Worm (Caenorhabditis elegans): ENCODE results near the gene F48B9.3.

Gene F48B9.3

DNA sequence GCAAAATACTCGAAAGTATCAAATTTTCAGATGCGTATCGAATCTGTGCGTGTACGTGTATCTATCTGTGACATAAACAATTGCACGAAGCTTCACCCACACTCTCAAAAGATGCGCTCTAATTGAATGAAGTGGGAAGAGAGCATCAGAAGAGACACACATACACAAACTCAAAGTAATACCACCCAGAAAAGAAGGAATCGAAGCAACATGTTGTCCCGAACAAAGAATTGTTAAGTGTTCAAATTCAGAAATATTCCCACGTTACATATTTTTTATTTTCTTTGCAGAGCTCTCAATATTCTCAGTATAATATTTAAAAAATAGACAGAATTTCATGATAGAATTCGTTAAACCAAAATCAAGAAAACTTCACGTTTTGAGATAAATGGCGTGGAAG, 27.9 kb upstream of the F48B9.3 start:
- no peak for TF ChIP-seq F13C5.2 (tag; optimal IDR thresholded peaks at IDR 0.05)
- TF ChIP-seq ama-1 (optimal IDR thresholded peaks at IDR 0.05) = no peak
- no peak for TF ChIP-seq flt-1 (GFP tag; IDR thresholded peaks at IDR 0.05)
- TF ChIP-seq ets-7 (tag; optimal IDR thresholded peaks at IDR 0.05) = no peak
- no peak for TF ChIP-seq aly-1 (tag; optimal IDR thresholded peaks at IDR 0.05)
- no peak for TF ChIP-seq pes-1 (GFP tag; IDR thresholded peaks at IDR 0.05)
- no peak for TF ChIP-seq tra-4 (tag; optimal IDR thresholded peaks at IDR 0.05)
- no peak for TF ChIP-seq ceh-13 (GFP tag; optimal IDR thresholded peaks at IDR 0.05)
- TF ChIP-seq scrt-1 (GFP tag; IDR thresholded peaks at IDR 0.05) = no peak
- no peak for TF ChIP-seq B0310.2 (tag; optimal IDR thresholded peaks at IDR 0.05)
- TF ChIP-seq ceh-36 (tag; optimal IDR thresholded peaks at IDR 0.05) = no peak
- no peak for TF ChIP-seq hmbx-1 (tag; optimal IDR thresholded peaks at IDR 0.05)
- no peak for TF ChIP-seq tbx-11 (GFP tag; IDR thresholded peaks at IDR 0.05)
- no peak for TF ChIP-seq tbx-37 (GFP tag; conservative IDR thresholded peaks at IDR 0.05)
- no peak for TF ChIP-seq hmg-4 (GFP tag; optimal IDR thresholded peaks at IDR 0.05)
- no peak for TF ChIP-seq hnd-1 (tag; optimal IDR thresholded peaks at IDR 0.05)
- TF ChIP-seq sea-1 (GFP tag; conservative IDR thresholded peaks at IDR 0.05) = no peak

DNA sequence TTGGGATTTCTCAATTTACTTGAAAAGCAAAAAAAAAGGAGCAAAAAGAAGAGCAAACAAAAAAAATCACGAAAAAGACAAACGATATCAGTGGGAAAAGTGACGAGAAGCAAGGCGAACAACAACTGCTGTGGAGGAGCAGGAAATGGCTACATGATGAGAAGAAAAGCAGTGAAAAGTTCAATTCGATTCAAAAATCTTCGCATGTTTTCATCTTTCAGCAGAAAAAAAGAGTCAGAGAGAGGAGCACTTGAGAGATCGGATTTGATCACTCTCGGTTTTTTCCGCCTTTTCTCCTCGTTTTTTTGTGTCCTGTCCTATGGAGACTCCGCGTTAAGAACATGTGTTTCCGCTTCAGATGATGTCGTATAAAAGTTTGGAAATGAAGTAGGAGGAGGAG, 25.9 kb upstream of the F48B9.3 start:
- TF ChIP-seq pes-1 (GFP tag; IDR thresholded peaks at IDR 0.05) = no peak
- no peak for TF ChIP-seq hmg-4 (GFP tag; optimal IDR thresholded peaks at IDR 0.05)
- no peak for TF ChIP-seq tbx-37 (GFP tag; conservative IDR thresholded peaks at IDR 0.05)
- no peak for TF ChIP-seq B0310.2 (tag; optimal IDR thresholded peaks at IDR 0.05)
- no peak for TF ChIP-seq tbx-11 (GFP tag; IDR thresholded peaks at IDR 0.05)
- no peak for TF ChIP-seq flt-1 (GFP tag; IDR thresholded peaks at IDR 0.05)
- TF ChIP-seq hmbx-1 (tag; optimal IDR thresholded peaks at IDR 0.05) = no peak
- no peak for TF ChIP-seq tra-4 (tag; optimal IDR thresholded peaks at IDR 0.05)
- no peak for TF ChIP-seq hnd-1 (tag; optimal IDR thresholded peaks at IDR 0.05)
- no peak for TF ChIP-seq ama-1 (optimal IDR thresholded peaks at IDR 0.05)
- no peak for TF ChIP-seq ceh-36 (tag; optimal IDR thresholded peaks at IDR 0.05)
- TF ChIP-seq ceh-13 (GFP tag; optimal IDR thresholded peaks at IDR 0.05) = no peak
- TF ChIP-seq F13C5.2 (tag; optimal IDR thresholded peaks at IDR 0.05) = no peak
- no peak for TF ChIP-seq aly-1 (tag; optimal IDR thresholded peaks at IDR 0.05)
- TF ChIP-seq ets-7 (tag; optimal IDR thresholded peaks at IDR 0.05) = no peak
- TF ChIP-seq scrt-1 (GFP tag; IDR thresholded peaks at IDR 0.05) = no peak
- no peak for TF ChIP-seq sea-1 (GFP tag; conservative IDR thresholded peaks at IDR 0.05)

DNA sequence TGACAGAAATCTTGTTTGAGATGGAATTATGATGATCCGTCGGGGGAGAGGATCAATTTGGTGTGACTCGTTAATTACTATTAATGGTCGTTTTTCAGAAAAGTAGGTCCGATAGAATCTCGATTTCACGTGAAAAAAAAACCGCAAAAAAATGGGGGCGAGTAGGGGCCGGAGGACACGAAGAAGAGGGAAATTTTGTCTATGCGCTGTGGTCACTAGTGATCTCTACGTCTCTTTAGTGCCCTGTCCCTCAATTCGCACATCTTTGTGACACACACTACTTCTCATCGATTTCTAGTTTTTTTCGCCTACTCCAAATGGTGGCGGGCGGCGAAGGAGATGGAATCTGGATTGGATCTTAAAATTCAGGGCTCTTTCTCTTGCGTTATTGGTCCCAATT, 24.2 kb upstream of the F48B9.3 start:
- TF ChIP-seq aly-1 (tag; optimal IDR thresholded peaks at IDR 0.05) = no peak
- no peak for TF ChIP-seq F13C5.2 (tag; optimal IDR thresholded peaks at IDR 0.05)
- no peak for TF ChIP-seq tbx-11 (GFP tag; IDR thresholded peaks at IDR 0.05)
- no peak for TF ChIP-seq ets-7 (tag; optimal IDR thresholded peaks at IDR 0.05)

DNA sequence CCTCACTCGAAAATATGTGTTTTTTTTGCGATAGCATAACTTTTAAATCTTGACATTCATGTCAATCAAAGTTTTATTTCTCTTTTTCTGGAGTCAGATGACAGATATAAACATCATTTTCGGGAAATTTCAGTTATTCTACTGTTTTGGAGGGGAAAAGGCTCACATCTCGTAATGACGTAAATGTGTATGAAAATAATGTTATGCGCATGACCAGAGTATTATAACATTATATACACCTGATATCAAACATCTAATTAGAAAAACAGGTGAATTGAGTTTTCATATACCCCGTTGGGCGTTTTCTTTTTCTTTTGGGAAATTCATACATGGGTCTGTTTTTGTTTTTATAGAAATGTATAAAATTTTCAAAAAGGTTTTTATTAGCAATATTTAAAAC, 20.6 kb upstream of the F48B9.3 start:
- no peak for TF ChIP-seq hmbx-1 (tag; optimal IDR thresholded peaks at IDR 0.05)
- TF ChIP-seq F13C5.2 (tag; optimal IDR thresholded peaks at IDR 0.05) = no peak
- no peak for TF ChIP-seq aly-1 (tag; optimal IDR thresholded peaks at IDR 0.05)
- no peak for TF ChIP-seq pes-1 (GFP tag; IDR thresholded peaks at IDR 0.05)
- TF ChIP-seq ceh-36 (tag; optimal IDR thresholded peaks at IDR 0.05) = no peak
- TF ChIP-seq hmg-4 (GFP tag; optimal IDR thresholded peaks at IDR 0.05) = no peak
- TF ChIP-seq sea-1 (GFP tag; conservative IDR thresholded peaks at IDR 0.05) = no peak
- TF ChIP-seq ceh-13 (GFP tag; optimal IDR thresholded peaks at IDR 0.05) = no peak
- TF ChIP-seq tbx-11 (GFP tag; IDR thresholded peaks at IDR 0.05) = no peak
- no peak for TF ChIP-seq B0310.2 (tag; optimal IDR thresholded peaks at IDR 0.05)
- TF ChIP-seq flt-1 (GFP tag; IDR thresholded peaks at IDR 0.05) = no peak
- no peak for TF ChIP-seq ama-1 (optimal IDR thresholded peaks at IDR 0.05)
- TF ChIP-seq ets-7 (tag; optimal IDR thresholded peaks at IDR 0.05) = no peak
- TF ChIP-seq tbx-37 (GFP tag; conservative IDR thresholded peaks at IDR 0.05) = no peak

DNA sequence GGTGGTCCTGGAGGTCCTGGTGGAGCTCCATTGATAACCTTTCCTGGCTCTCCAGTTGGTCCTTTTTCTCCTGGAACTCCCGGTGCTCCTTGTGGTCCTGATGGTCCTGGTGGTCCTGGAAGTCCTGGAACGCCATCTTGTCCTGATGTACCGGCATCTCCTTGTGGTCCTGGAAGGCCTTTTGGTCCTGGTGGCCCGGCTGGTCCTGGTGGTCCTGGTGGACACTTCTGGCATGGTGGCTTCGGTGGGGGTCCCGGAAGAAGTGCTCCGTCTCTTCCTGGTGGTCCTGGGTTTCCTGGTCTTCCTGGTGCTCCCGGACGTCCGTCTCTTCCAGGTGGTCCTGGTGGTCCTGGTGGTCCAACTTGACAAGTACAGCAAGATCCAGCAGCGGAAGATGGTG, 20.0 kb upstream of the F48B9.3 start:
- no peak for TF ChIP-seq B0310.2 (tag; optimal IDR thresholded peaks at IDR 0.05)
- no peak for TF ChIP-seq F13C5.2 (tag; optimal IDR thresholded peaks at IDR 0.05)
- TF ChIP-seq ceh-13 (GFP tag; optimal IDR thresholded peaks at IDR 0.05) = no peak
- TF ChIP-seq ets-7 (tag; optimal IDR thresholded peaks at IDR 0.05) = no peak
- TF ChIP-seq flt-1 (GFP tag; IDR thresholded peaks at IDR 0.05) = no peak
- no peak for TF ChIP-seq scrt-1 (GFP tag; IDR thresholded peaks at IDR 0.05)
- no peak; the same call in 1 of the 2 replicates for TF ChIP-seq sea-1 (GFP tag; conservative IDR thresholded peaks at IDR 0.05)
- TF ChIP-seq hnd-1 (tag; optimal IDR thresholded peaks at IDR 0.05) = no peak
- TF ChIP-seq pes-1 (GFP tag; IDR thresholded peaks at IDR 0.05) = no peak
- TF ChIP-seq tbx-37 (GFP tag; conservative IDR thresholded peaks at IDR 0.05) = no peak
- no peak for TF ChIP-seq tra-4 (tag; optimal IDR thresholded peaks at IDR 0.05)
- no peak for TF ChIP-seq aly-1 (tag; optimal IDR thresholded peaks at IDR 0.05)
- no peak for TF ChIP-seq tbx-11 (GFP tag; IDR thresholded peaks at IDR 0.05)
- no peak for TF ChIP-seq ama-1 (optimal IDR thresholded peaks at IDR 0.05)
- TF ChIP-seq hmbx-1 (tag; optimal IDR thresholded peaks at IDR 0.05) = no peak

DNA sequence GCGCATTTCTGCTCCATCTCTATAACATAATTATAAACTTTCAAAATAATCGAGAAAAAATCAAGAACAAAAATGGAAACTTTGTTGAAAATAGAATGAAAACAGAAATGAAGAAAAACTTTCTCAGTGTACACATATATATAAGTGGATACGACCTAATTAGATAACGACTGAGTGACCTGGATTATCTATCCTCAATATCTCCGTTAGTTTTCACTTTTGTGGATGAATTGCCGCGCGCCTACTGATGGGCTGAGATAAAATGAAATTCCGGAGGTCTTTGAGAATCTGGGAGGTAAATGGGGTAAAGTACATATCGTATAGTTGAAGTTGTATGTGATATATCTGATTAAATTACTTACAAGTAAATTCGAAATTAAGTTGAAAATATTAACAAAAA, 19.2 kb upstream of the F48B9.3 start, which contains the start of gene dpy-3:
Gene dpy-3, minus strand, starts transcription at position 19 of the 400 bp plus-strand sequence.
- no peak for TF ChIP-seq ama-1 (optimal IDR thresholded peaks at IDR 0.05)
- TF ChIP-seq scrt-1 (GFP tag; IDR thresholded peaks at IDR 0.05) = no peak
- no peak for TF ChIP-seq ets-7 (tag; optimal IDR thresholded peaks at IDR 0.05)
- no peak for TF ChIP-seq tra-4 (tag; optimal IDR thresholded peaks at IDR 0.05)
- no peak for TF ChIP-seq tbx-37 (GFP tag; conservative IDR thresholded peaks at IDR 0.05)
- TF ChIP-seq aly-1 (tag; optimal IDR thresholded peaks at IDR 0.05) = no peak
- no peak for TF ChIP-seq pes-1 (GFP tag; IDR thresholded peaks at IDR 0.05)
- TF ChIP-seq flt-1 (GFP tag; IDR thresholded peaks at IDR 0.05) = no peak
- TF ChIP-seq B0310.2 (tag; optimal IDR thresholded peaks at IDR 0.05) = no peak
- TF ChIP-seq hmbx-1 (tag; optimal IDR thresholded peaks at IDR 0.05) = no peak
- no peak for TF ChIP-seq F13C5.2 (tag; optimal IDR thresholded peaks at IDR 0.05)
- no peak for TF ChIP-seq tbx-11 (GFP tag; IDR thresholded peaks at IDR 0.05)
- no peak for TF ChIP-seq hmg-4 (GFP tag; optimal IDR thresholded peaks at IDR 0.05)
- TF ChIP-seq ceh-36 (tag; optimal IDR thresholded peaks at IDR 0.05) = no peak
- no peak for TF ChIP-seq sea-1 (GFP tag; conservative IDR thresholded peaks at IDR 0.05)
- no peak for TF ChIP-seq hnd-1 (tag; optimal IDR thresholded peaks at IDR 0.05)
- no peak for TF ChIP-seq ceh-13 (GFP tag; optimal IDR thresholded peaks at IDR 0.05)

DNA sequence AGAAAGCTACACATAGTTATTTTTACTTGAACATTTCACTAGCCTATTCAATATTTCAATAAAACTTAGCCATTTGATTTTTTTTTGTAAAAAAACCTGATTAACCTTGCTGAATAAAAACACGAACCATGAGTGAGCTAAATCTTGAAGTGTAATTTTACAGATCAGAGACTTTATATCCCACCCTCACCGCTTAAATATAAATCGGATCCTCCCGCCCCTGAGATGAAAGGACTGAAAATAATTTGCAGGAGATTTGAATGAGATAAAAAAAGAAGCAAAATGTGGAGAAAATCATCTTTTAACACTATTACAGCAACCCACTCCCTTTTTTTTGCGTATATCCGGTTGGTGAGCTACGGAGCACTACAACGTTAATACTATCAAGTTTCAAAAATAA, 14.8 kb upstream of the F48B9.3 start, which contains the start of gene npax-2:
Gene npax-2, minus strand, starts transcription at position 101 of the 400 bp plus-strand sequence.
- no peak for TF ChIP-seq tbx-37 (GFP tag; conservative IDR thresholded peaks at IDR 0.05)
- TF ChIP-seq F13C5.2 (tag; optimal IDR thresholded peaks at IDR 0.05) = no peak
- TF ChIP-seq tra-4 (tag; optimal IDR thresholded peaks at IDR 0.05) = no peak
- no peak for TF ChIP-seq B0310.2 (tag; optimal IDR thresholded peaks at IDR 0.05)
- TF ChIP-seq pes-1 (GFP tag; IDR thresholded peaks at IDR 0.05) = no peak
- no peak for TF ChIP-seq sea-1 (GFP tag; conservative IDR thresholded peaks at IDR 0.05)
- no peak for TF ChIP-seq hmg-4 (GFP tag; optimal IDR thresholded peaks at IDR 0.05)
- no peak for TF ChIP-seq ets-7 (tag; optimal IDR thresholded peaks at IDR 0.05)
- no peak for TF ChIP-seq tbx-11 (GFP tag; IDR thresholded peaks at IDR 0.05)
- TF ChIP-seq scrt-1 (GFP tag; IDR thresholded peaks at IDR 0.05) = no peak
- no peak for TF ChIP-seq aly-1 (tag; optimal IDR thresholded peaks at IDR 0.05)
- no peak for TF ChIP-seq hmbx-1 (tag; optimal IDR thresholded peaks at IDR 0.05)
- TF ChIP-seq flt-1 (GFP tag; IDR thresholded peaks at IDR 0.05) = no peak
- TF ChIP-seq ceh-36 (tag; optimal IDR thresholded peaks at IDR 0.05) = no peak
- no peak for TF ChIP-seq ama-1 (optimal IDR thresholded peaks at IDR 0.05)
- TF ChIP-seq hnd-1 (tag; optimal IDR thresholded peaks at IDR 0.05) = no peak

All from whole organism, early embryonic.